Worm (Caenorhabditis elegans): ENCODE results near the gene nhr-152.

DNA sequence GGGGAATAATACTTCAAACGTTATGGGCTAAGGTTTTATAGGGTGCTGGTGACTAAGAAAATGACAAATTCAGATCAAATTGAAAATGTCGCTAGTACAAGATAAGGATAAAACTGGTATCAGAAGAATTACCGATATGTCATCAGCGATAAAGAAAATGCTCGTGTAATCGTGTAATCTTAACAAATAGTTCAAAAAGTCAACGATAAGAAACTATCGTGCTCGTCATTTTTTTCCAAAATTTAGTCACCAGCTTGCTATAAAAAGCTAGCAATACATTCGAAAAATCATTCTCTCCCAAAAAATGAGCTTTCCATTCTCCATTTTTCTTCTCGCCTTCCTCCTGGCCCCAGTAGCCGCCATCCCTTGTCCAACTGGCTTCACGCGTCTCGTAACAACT lies 48.3 kb upstream of the nhr-152 start, which contains the start of gene clec-45:
- TF ChIP-seq nhr-6 (tag; optimal IDR thresholded peaks at IDR 0.05) (no peak), snpc-1.2 (GFP tag; IDR thresholded peaks at IDR 0.05) (no peak), aha-1 (tag) (no peak), ceh-82 (tag; optimal IDR thresholded peaks at IDR 0.05) (no peak)

Data from whole organism, L4 larva.